Fruit fly (Drosophila melanogaster) whole organism, wandering third instar larva: Measurements from ENCODE around the gene AP-1-2beta.
A peak's percentile ranks its signal among the peaks of the same experiment; 100 is the strongest.

ENCODE experiments used
- Abd-B ChIP-seq: fragments of >200 bp; optimal IDR thresholded peaks from 2 replicates; lab custom pipeline; 2017; ENCODE audit warnings: missing biosample characterization, missing genetic modification characterization
- CG32264 ChIP-seq: fragments of 200-800 bp; sonication (Bioruptor generic); optimal IDR thresholded peaks from 2 replicates; lab custom pipeline; 2016; ENCODE audit warnings: missing biosample characterization, missing genetic modification characterization
- CG9705 ChIP-seq: fragments of 200-800 bp; sonication (Bioruptor generic); optimal IDR thresholded peaks from 2 replicates; lab custom pipeline; 2018; ENCODE audit warnings: missing biosample characterization, mild to moderate bottlenecking, missing genetic modification characterization
- CrebA ChIP-seq: fragments of 200-800 bp; sonication (Bioruptor generic); optimal IDR thresholded peaks from 2 replicates; lab custom pipeline; 2016; ENCODE audit warnings: missing biosample characterization, mild to moderate bottlenecking, missing genetic modification characterization, borderline replicate concordance
- Dfd ChIP-seq: fragments of >200 bp; optimal IDR thresholded peaks from 2 replicates; lab custom pipeline; 2017; ENCODE audit warnings: missing biosample characterization, missing genetic modification characterization
- Dif ChIP-seq: fragments of 200-275, 200-300 bp; sonication (Bioruptor generic); optimal IDR thresholded peaks from 2 replicates; lab custom pipeline; 2018; ENCODE audit warnings: missing biosample characterization, missing genetic modification characterization; ENCODE audit not compliant: partially characterized antibody
- GATAd ChIP-seq: sonication (Bioruptor generic); optimal IDR thresholded peaks from 2 replicates; lab custom pipeline; 2016; ENCODE audit warnings: missing biosample characterization, missing genetic modification characterization
- HLH106 ChIP-seq: fragments of 200-800 bp; optimal IDR thresholded peaks from 3 replicates; lab custom pipeline; 2019; ENCODE audit warnings: missing biosample characterization, mild to moderate bottlenecking, missing genetic modification characterization, moderate library complexity
- Hnf4 ChIP-seq: fragments of 200-800 bp; sonication (Bioruptor generic); optimal IDR thresholded peaks from 2 replicates; lab custom pipeline; 2016; ENCODE audit warnings: missing biosample characterization, mild to moderate bottlenecking, missing genetic modification characterization
- Hr83 ChIP-seq: fragments of 200-300 bp; sonication (Bioruptor generic); optimal IDR thresholded peaks from 2 replicates; lab custom pipeline; 2016; ENCODE audit warnings: missing biosample characterization, mild to moderate bottlenecking, missing genetic modification characterization, moderate library complexity; ENCODE audit not compliant: poor library complexity, severe bottlenecking
- Jra ChIP-seq: sonication (Bioruptor generic); optimal IDR thresholded peaks from 2 replicates; lab custom pipeline; 2016; ENCODE audit warnings: missing biosample characterization, missing genetic modification characterization
- Rel ChIP-seq, 2 experiments: fragments of 200-800 bp; sonication (Bioruptor generic) in 1 of 2; optimal IDR thresholded peaks; 2 replicates in 1 of 2; 3 replicates in 1 of 2; lab custom pipeline; 2016 to 2019; ENCODE audit warnings: mild to moderate bottlenecking in 2 of 2, missing biosample characterization in 2 of 2, missing genetic modification characterization in 2 of 2, moderate library complexity in 1 of 2
- Sp1 ChIP-seq: fragments of 200-800 bp; sonication (Bioruptor generic); optimal IDR thresholded peaks from 3 replicates; lab custom pipeline; 2019; ENCODE audit warnings: missing biosample characterization, mild to moderate bottlenecking, missing genetic modification characterization, moderate library complexity
- Vsx2 ChIP-seq: fragments of 200-300, 225-300 bp; sonication (Bioruptor generic); optimal IDR thresholded peaks from 2 replicates; lab custom pipeline; 2018; ENCODE audit warnings: missing biosample characterization, missing genetic modification characterization; ENCODE audit not compliant: partially characterized antibody
- br ChIP-seq: fragments of 200-800 bp; sonication (Bioruptor generic); optimal IDR thresholded peaks from 2 replicates; lab custom pipeline; 2016; ENCODE audit warnings: missing biosample characterization, missing genetic modification characterization
- brk ChIP-seq: fragments of 200-800 bp; sonication (Bioruptor generic); optimal IDR thresholded peaks from 2 replicates; lab custom pipeline; 2016; ENCODE audit warnings: missing biosample characterization, mild to moderate bottlenecking, missing genetic modification characterization
- dl ChIP-seq, 2 experiments: fragments of 175-275, 200-275 bp in 1 of 2; fragments of 200-275 bp in 1 of 2; sonication (Bioruptor generic); optimal IDR thresholded peaks; lab custom pipeline; 2018; ENCODE audit warnings: mild to moderate bottlenecking in 2 of 2, missing biosample characterization in 2 of 2, missing genetic modification characterization in 2 of 2, moderate library complexity in 2 of 2; ENCODE audit not compliant: partially characterized antibody in 2 of 2, insufficient read depth in 1 of 2
- dsf ChIP-seq: sonication (Bioruptor generic); optimal IDR thresholded peaks from 2 replicates; lab custom pipeline; 2016; ENCODE audit warnings: missing biosample characterization, missing genetic modification characterization, borderline replicate concordance
- ey ChIP-seq: fragments of 200-800 bp; sonication (Bioruptor generic); optimal IDR thresholded peaks from 2 replicates; lab custom pipeline; 2016; ENCODE audit warnings: missing biosample characterization, missing genetic modification characterization
- foxo ChIP-seq, 2 experiments: fragments of 200-800 bp; sonication (Bioruptor generic); optimal IDR thresholded peaks; 2 replicates in 1 of 2; 3 replicates in 1 of 2; lab custom pipeline; 2016 to 2017; ENCODE audit warnings: missing biosample characterization in 2 of 2, missing genetic modification characterization in 2 of 2
- fru ChIP-seq: fragments of 200-800 bp; sonication (Bioruptor generic); optimal IDR thresholded peaks from 3 replicates; lab custom pipeline; 2016; ENCODE audit warnings: missing biosample characterization, mild to moderate bottlenecking, missing genetic modification characterization
- h ChIP-seq: fragments of 200-800 bp; sonication (Bioruptor generic); optimal IDR thresholded peaks from 3 replicates; lab custom pipeline; 2016; ENCODE audit warnings: missing biosample characterization, mild to moderate bottlenecking, missing genetic modification characterization
- pan ChIP-seq: fragments of >200 bp; optimal IDR thresholded peaks from 2 replicates; lab custom pipeline; 2017
- rgr ChIP-seq: fragments of 200-800 bp; sonication (Bioruptor generic); optimal IDR thresholded peaks from 3 replicates; lab custom pipeline; 2016; ENCODE audit warnings: missing biosample characterization, mild to moderate bottlenecking, missing genetic modification characterization
- sage ChIP-seq: fragments of 200-800 bp; sonication (Bioruptor generic); optimal IDR thresholded peaks from 2 replicates; lab custom pipeline; 2016; ENCODE audit warnings: missing biosample characterization, mild to moderate bottlenecking, missing genetic modification characterization
- sv ChIP-seq: fragments of 200-800 bp; sonication (Bioruptor generic); optimal IDR thresholded peaks from 3 replicates; lab custom pipeline; 2016; ENCODE audit warnings: missing biosample characterization, missing genetic modification characterization
- woc ChIP-seq: sonication (Bioruptor generic); optimal IDR thresholded peaks from 2 replicates; lab custom pipeline; 2016; ENCODE audit warnings: missing biosample characterization, mild to moderate bottlenecking, missing genetic modification characterization

Gene AP-1-2beta

dm6 chrX:19752344-19752743, 21.5 kb downstream of the AP-1-2beta start:
- TF ChIP-seq sage: no peak
- TF ChIP-seq CG32264 (GFP tag; lab: Kevin White, UChicago): no peak

- TF ChIP-seq pan: no peak
- TF ChIP-seq sv: no peak
- no peak for TF ChIP-seq Vsx2 (GFP tag; lab: Kevin White, UChicago)
Observed at dm6 chrX:19753710-19754109, 22.9 kb downstream of the AP-1-2beta start.

dm6 chrX:19754152-19754579, 23.4 kb downstream of the AP-1-2beta start:
- TF ChIP-seq h (GFP tag; lab: Kevin White, UChicago): peak; percentile 14
- peak; percentile 38 for TF ChIP-seq Hr83 (GFP tag; lab: Kevin White, UChicago)
- TF ChIP-seq Dif: peak; percentile 63
- no peak for TF ChIP-seq ey (GFP tag; lab: Kevin White, UChicago)
- TF ChIP-seq dl (GFP tag; optimal IDR thresholded peaks at IDR 0.05; lab: Kevin White, UChicago; ENCODE audit: insufficient read depth in 1 of 2, partially characterized antibody in 2 of 2): peak in 1 of 2 experiments; percentile 44

dm6 chrX:19754705-19755403, 24.1 kb downstream of the AP-1-2beta start:
- no peak for TF ChIP-seq CG9705
- no peak for TF ChIP-seq Rel (GFP tag; optimal IDR thresholded peaks at IDR 0.05; lab: Kevin White, UChicago)
- peak; percentile 15 for TF ChIP-seq Rel (tag; optimal IDR thresholded peaks at IDR 0.05; lab: Kevin White, UChicago)
- TF ChIP-seq CrebA (GFP tag; lab: Kevin White, UChicago): no peak
- peak; percentile 63 for TF ChIP-seq Hnf4
- no peak for TF ChIP-seq br (GFP tag; lab: Kevin White, UChicago)
- TF ChIP-seq h (GFP tag; lab: Kevin White, UChicago): no peak
- no peak for TF ChIP-seq HLH106 (tag; lab: Kevin White, UChicago)

dm6 chrX:19762167-19762566, 31.4 kb downstream of the AP-1-2beta start:
- TF ChIP-seq CrebA (GFP tag; lab: Kevin White, UChicago) (no peak), dsf (GFP tag; lab: Kevin White, UChicago) (no peak), woc (GFP tag; lab: Kevin White, UChicago) (no peak), sv (no peak), foxo (GFP tag; optimal IDR thresholded peaks at IDR 0.05; lab: Kevin White, UChicago) (peak in 1 of 2 experiments; percentile 18), ey (GFP tag; lab: Kevin White, UChicago) (no peak), GATAd (GFP tag; lab: Kevin White, UChicago) (no peak), Hr83 (GFP tag; lab: Kevin White, UChicago) (peak; percentile 6), Jra (GFP tag; lab: Kevin White, UChicago) (no peak), brk (GFP tag; lab: Kevin White, UChicago) (no peak), Sp1 (GFP tag; lab: Kevin White, UChicago) (no peak), rgr (no peak), Dfd (GFP tag; lab: Kevin White, UChicago) (no peak)

dm6 chrX:19763440-19764002, 32.7 kb downstream of the AP-1-2beta start:
- TF ChIP-seq fru (GFP tag; lab: Kevin White, UChicago) (peak; percentile 3), Abd-B (GFP tag; lab: Kevin White, UChicago) (no peak), ey (GFP tag; lab: Kevin White, UChicago) (peak; percentile 13), rgr (peak; percentile 1), foxo (GFP tag; optimal IDR thresholded peaks at IDR 0.05; lab: Kevin White, UChicago) (peak in 1 of 2 experiments; percentile 24), Hr83 (GFP tag; lab: Kevin White, UChicago) (no peak), h (GFP tag; lab: Kevin White, UChicago) (peak; percentile 12)
